Worm (Caenorhabditis elegans): Measurements from ENCODE around the gene lgc-42.

lgc-42 gene

ce11 chrIII:1984860-1985259, 12.8 kb upstream of the lgc-42 start, which contains the start of gene Y39A3B.7:
TSS of gene Y39A3B.7 (minus strand) at chrIII:1984960.
- TF ChIP-seq hlh-13 (GFP tag; optimal IDR thresholded peaks at IDR 0.05) (no peak), pros-1 (tag; optimal IDR thresholded peaks at IDR 0.05) (no peak), odd-2 (tag; optimal IDR thresholded peaks at IDR 0.05) (no peak), ceh-34 (tag; optimal IDR thresholded peaks at IDR 0.05) (no peak), unc-55 (GFP tag; optimal IDR thresholded peaks at IDR 0.05) (no peak), ceh-9 (tag; optimal IDR thresholded peaks at IDR 0.05) (no peak), ceh-45 (GFP tag; IDR thresholded peaks at IDR 0.05) (no peak), T23F11.4 (GFP tag; optimal IDR thresholded peaks at IDR 0.05) (no peak), rnt-1 (tag; optimal IDR thresholded peaks at IDR 0.05) (no peak), F13H6.1 (tag; optimal IDR thresholded peaks at IDR 0.05) (no peak), tbx-7 (tag; optimal IDR thresholded peaks at IDR 0.05) (no peak), sox-2 (GFP tag; IDR thresholded peaks at IDR 0.05) (no peak), nhr-232 (tag; optimal IDR thresholded peaks at IDR 0.05) (no peak)

ce11 chrIII:1987693-1988092, 10.0 kb upstream of the lgc-42 start, which contains the start of gene Y39A3B.8:
TSS of gene Y39A3B.8 (plus strand) at chrIII:1987993.
- TF ChIP-seq ztf-16 (tag; optimal IDR thresholded peaks at IDR 0.05) (no peak), T23F11.4 (GFP tag; optimal IDR thresholded peaks at IDR 0.05) (no peak), ceh-48 (tag; optimal IDR thresholded peaks at IDR 0.05) (no peak), hlh-8 (tag; optimal IDR thresholded peaks at IDR 0.05) (no peak), ceh-31 (tag; optimal IDR thresholded peaks at IDR 0.05) (no peak), ceh-19 (GFP tag; optimal IDR thresholded peaks at IDR 0.05) (no peak), hlh-15 (tag; optimal IDR thresholded peaks at IDR 0.05) (no peak), rnt-1 (tag; optimal IDR thresholded peaks at IDR 0.05) (no peak), pag-3 (tag; optimal IDR thresholded peaks at IDR 0.05; ENCODE audit: borderline replicate concordance) (no peak), nhr-11 (tag; optimal IDR thresholded peaks at IDR 0.05) (no peak), unc-3 (GFP tag; conservative IDR thresholded peaks at IDR 0.05) (no peak), unc-3 (tag; optimal IDR thresholded peaks at IDR 0.05) (no peak), npax-4 (tag; optimal IDR thresholded peaks at IDR 0.05) (no peak), hlh-13 (GFP tag; optimal IDR thresholded peaks at IDR 0.05) (no peak), syd-9 (tag; optimal IDR thresholded peaks at IDR 0.05) (no peak), lin-11 (tag; optimal IDR thresholded peaks at IDR 0.05) (no peak), nhr-232 (tag; optimal IDR thresholded peaks at IDR 0.05) (no peak), ceh-30 (tag; optimal IDR thresholded peaks at IDR 0.05) (no peak), lim-6 (tag; optimal IDR thresholded peaks at IDR 0.05) (no peak), ref-2 (tag; optimal IDR thresholded peaks at IDR 0.05) (no peak)

ce11 chrIII:1989940-1990339, 7.7 kb upstream of the lgc-42 start:
- no peak for TF ChIP-seq madf-2 (tag; optimal IDR thresholded peaks at IDR 0.05)
- no peak for TF ChIP-seq dmd-4 (tag; optimal IDR thresholded peaks at IDR 0.05; ENCODE audit: borderline replicate concordance)
- TF ChIP-seq ceh-9 (tag; optimal IDR thresholded peaks at IDR 0.05), result no peak
- no peak for TF ChIP-seq ets-4 (tag; optimal IDR thresholded peaks at IDR 0.05)
- no peak for TF ChIP-seq elt-4 (tag; optimal IDR thresholded peaks at IDR 0.05)
- no peak for TF ChIP-seq Y22D7AL.16 (tag; optimal IDR thresholded peaks at IDR 0.05)
- no peak for TF ChIP-seq ceh-24 (tag; optimal IDR thresholded peaks at IDR 0.05)
- TF ChIP-seq F13H6.1 (tag; optimal IDR thresholded peaks at IDR 0.05), result no peak
- TF ChIP-seq ttx-3 (tag; optimal IDR thresholded peaks at IDR 0.05), result no peak
- no peak for TF ChIP-seq ceh-6 (GFP tag; optimal IDR thresholded peaks at IDR 0.05)
- no peak for TF ChIP-seq rnt-1 (tag; optimal IDR thresholded peaks at IDR 0.05)
- TF ChIP-seq nfya-1 (tag; optimal IDR thresholded peaks at IDR 0.05), result no peak
- TF ChIP-seq pag-3 (tag; optimal IDR thresholded peaks at IDR 0.05; ENCODE audit: borderline replicate concordance), result no peak
- no peak for TF ChIP-seq hlh-15 (tag; optimal IDR thresholded peaks at IDR 0.05)
- no peak for TF ChIP-seq K09A11.1 (tag; optimal IDR thresholded peaks at IDR 0.05; ENCODE audit: insufficient read depth)
- TF ChIP-seq unc-42 (tag; optimal IDR thresholded peaks at IDR 0.05), result no peak
- TF ChIP-seq mec-3 (tag; optimal IDR thresholded peaks at IDR 0.05; ENCODE audit: borderline replicate concordance), result no peak
- TF ChIP-seq K02D7.2 (tag; optimal IDR thresholded peaks at IDR 0.05), result no peak
- TF ChIP-seq pha-2 (tag; optimal IDR thresholded peaks at IDR 0.05), result no peak

All from whole organism, late embryonic.